Fruit fly (Drosophila melanogaster) whole organism, embryonic: ENCODE data around the gene CG34348.

Source experiments
- Asciz ChIP-seq: fragments of 200-800 bp; sonication (Bioruptor generic); optimal IDR thresholded peaks from 2 replicates; lab custom pipeline; 2017; ENCODE audit warnings: missing biosample characterization, mild to moderate bottlenecking, missing genetic modification characterization, missing genetic modification reagents
- CG10209 ChIP-seq: fragments of 200-800 bp; sonication (Bioruptor generic); optimal IDR thresholded peaks from 3 replicates; lab custom pipeline; 2017; ENCODE audit warnings: missing biosample characterization, mild to moderate bottlenecking, missing genetic modification characterization, missing genetic modification reagents
- CG10267 ChIP-seq: fragments of 200-800 bp; sonication (Bioruptor generic); optimal IDR thresholded peaks from 2 replicates; lab custom pipeline; 2018; ENCODE audit warnings: missing biosample characterization, mild to moderate bottlenecking, missing genetic modification characterization, moderate library complexity
- CG10321 ChIP-seq: fragments of 200-800 bp; sonication (Bioruptor generic); IDR thresholded peaks from 2 replicates; pipeline ENCODE4 v1.3.6; 2022; ENCODE audit warnings: missing biosample characterization, missing genetic modification characterization
- CG12236 ChIP-seq: fragments of 200-800 bp; sonication (Bioruptor generic); optimal IDR thresholded peaks from 2 replicates; lab custom pipeline; 2016; ENCODE audit warnings: missing biosample characterization, missing genetic modification characterization
- CG13287 ChIP-seq: fragments of 200-800 bp; sonication (Bioruptor generic); IDR thresholded peaks from 2 replicates; pipeline ENCODE4 v1.3.6; 2022; ENCODE audit warnings: missing biosample characterization, missing genetic modification characterization; ENCODE audit not compliant: partially characterized antibody
- CG14710 ChIP-seq: fragments of 200-800 bp; sonication (Bioruptor generic); optimal IDR thresholded peaks from 3 replicates; lab custom pipeline; 2019; ENCODE audit warnings: missing biosample characterization, mild to moderate bottlenecking, missing genetic modification characterization, moderate library complexity
- CG14860 ChIP-seq: fragments of 200-800 bp; sonication (Bioruptor generic); IDR thresholded peaks from 3 replicates; pipeline ENCODE4 v1.3.6; 2022; ENCODE audit warnings: missing biosample characterization, missing genetic modification characterization; ENCODE audit not compliant: partially characterized antibody
- CG2116 ChIP-seq: fragments of 200-800 bp; sonication (Bioruptor generic); optimal IDR thresholded peaks from 3 replicates; lab custom pipeline; 2018; ENCODE audit warnings: missing biosample characterization, mild to moderate bottlenecking, missing genetic modification characterization
- CG2712 ChIP-seq: fragments of 200-800 bp; optimal IDR thresholded peaks from 3 replicates; lab custom pipeline; 2019; ENCODE audit warnings: missing biosample characterization, mild to moderate bottlenecking, missing genetic modification characterization, moderate library complexity
- CG30020 ChIP-seq: fragments of 200-800 bp; optimal IDR thresholded peaks from 2 replicates; lab custom pipeline; 2019; ENCODE audit warnings: missing biosample characterization, mild to moderate bottlenecking, missing genetic modification characterization, moderate library complexity
- CG31388 ChIP-seq: fragments of 200-800 bp; sonication (Bioruptor generic); optimal IDR thresholded peaks from 2 replicates; lab custom pipeline; 2016; ENCODE audit warnings: missing biosample characterization, missing genetic modification characterization
- CG9797 ChIP-seq: fragments of 200-800 bp; sonication (Bioruptor generic); optimal IDR thresholded peaks from 3 replicates; lab custom pipeline; 2018; ENCODE audit warnings: missing biosample characterization, mild to moderate bottlenecking, missing genetic modification characterization
- D ChIP-seq, 2 experiments: fragments of 200-800 bp in 1 of 2; fragments of >200 bp in 1 of 2; sonication (Bioruptor generic) in 1 of 2; optimal IDR thresholded peaks; 2 replicates in 1 of 2; 3 replicates in 1 of 2; lab custom pipeline; 2017; ENCODE audit warnings: mild to moderate bottlenecking in 1 of 2, missing biosample characterization in 1 of 2, missing genetic modification characterization in 1 of 2, missing genetic modification reagents in 1 of 2
- Dll ChIP-seq: fragments of 200-800 bp; sonication (Bioruptor generic); IDR thresholded peaks from 4 replicates; pipeline ENCODE4 v1.3.6; 2022; ENCODE audit warnings: missing biosample characterization, missing genetic modification characterization; ENCODE audit not compliant: partially characterized antibody
- Doc2 ChIP-seq: fragments of 200-800 bp; sonication (Bioruptor generic); IDR thresholded peaks from 2 replicates; pipeline ENCODE4 v1.3.6; 2022; ENCODE audit warnings: missing biosample characterization, missing genetic modification characterization
- Doc3 ChIP-seq: fragments of 200-800 bp; sonication (Bioruptor generic); IDR thresholded peaks from 3 replicates; pipeline ENCODE4 v1.3.6; 2022; ENCODE audit warnings: missing biosample characterization, missing genetic modification characterization; ENCODE audit not compliant: partially characterized antibody
- Dref ChIP-seq: fragments of 200-800 bp; sonication (Bioruptor generic); IDR thresholded peaks from 2 replicates; pipeline ENCODE4 v1.3.6; 2022; ENCODE audit warnings: missing biosample characterization, missing genetic modification characterization
- Drgx ChIP-seq: fragments of 200-800 bp; sonication (Bioruptor generic); IDR thresholded peaks from 2 replicates; pipeline ENCODE4 v1.3.6; 2022; ENCODE audit warnings: missing biosample characterization, missing genetic modification characterization
- E2f2 ChIP-seq: fragments of 200-800 bp; sonication (Bioruptor generic); IDR thresholded peaks from 2 replicates; pipeline ENCODE4 v1.3.6; 2022; ENCODE audit warnings: missing biosample characterization, missing genetic modification characterization
- Ets97D ChIP-seq: fragments of 200-800 bp; sonication (Bioruptor generic); optimal IDR thresholded peaks from 3 replicates; lab custom pipeline; 2016; ENCODE audit warnings: missing biosample characterization, missing genetic modification characterization
- HmgZ ChIP-seq: fragments of 200-800 bp; sonication (Bioruptor generic); optimal IDR thresholded peaks from 2 replicates; lab custom pipeline; 2018; ENCODE audit warnings: missing biosample characterization, mild to moderate bottlenecking, missing genetic modification characterization
- Kr ChIP-seq: fragments of 200-800 bp; sonication (Bioruptor generic); optimal IDR thresholded peaks from 2 replicates; lab custom pipeline; 2017; ENCODE audit warnings: missing biosample characterization, mild to moderate bottlenecking, missing genetic modification characterization
- MBD-R2 ChIP-seq: fragments of 200-800 bp; sonication (Bioruptor generic); IDR thresholded peaks from 2 replicates; pipeline ENCODE4 v1.3.6; 2022; ENCODE audit warnings: missing biosample characterization, missing genetic modification characterization
- Mrtf ChIP-seq: fragments of 200-800 bp; sonication (Bioruptor generic); IDR thresholded peaks from 3 replicates; pipeline ENCODE4 v1.3.6; 2022; ENCODE audit warnings: missing biosample characterization, missing genetic modification characterization
- Pdp1 ChIP-seq, 2 experiments: fragments of 200-800 bp; sonication (Bioruptor generic); optimal IDR thresholded peaks; 3 replicates each; lab custom pipeline; 2016; ENCODE audit warnings: missing biosample characterization in 2 of 2, missing genetic modification characterization in 2 of 2, mild to moderate bottlenecking in 1 of 2, moderate library complexity in 1 of 2
- Poxn ChIP-seq: fragments of 200-800 bp; sonication (Bioruptor generic); IDR thresholded peaks from 2 replicates; pipeline ENCODE4 v1.3.6; 2022; ENCODE audit warnings: missing biosample characterization, missing genetic modification characterization
- Sin3A ChIP-seq: fragments of >200 bp; optimal IDR thresholded peaks from 2 replicates; lab custom pipeline; 2018
- ac ChIP-seq: fragments of 200-800 bp; sonication (Bioruptor generic); optimal IDR thresholded peaks from 3 replicates; lab custom pipeline; 2017; ENCODE audit warnings: missing biosample characterization, mild to moderate bottlenecking, missing genetic modification characterization
- ato ChIP-seq: fragments of 200-800 bp; sonication (Bioruptor generic); IDR thresholded peaks from 2 replicates; pipeline ENCODE4 v1.3.6; 2022; ENCODE audit warnings: missing biosample characterization, missing genetic modification characterization; ENCODE audit not compliant: partially characterized antibody
- bigmax ChIP-seq: fragments of 200-800 bp; sonication (Bioruptor generic); optimal IDR thresholded peaks from 2 replicates; lab custom pipeline; 2018; ENCODE audit warnings: missing biosample characterization, mild to moderate bottlenecking, missing genetic modification characterization
- br ChIP-seq: fragments of >200 bp; optimal IDR thresholded peaks from 2 replicates; lab custom pipeline; 2017
- bsh ChIP-seq, 2 experiments: fragments of 200-800 bp; sonication (Bioruptor generic); optimal IDR thresholded peaks; 2 replicates each; lab custom pipeline; 2017 to 2018; ENCODE audit warnings: mild to moderate bottlenecking in 2 of 2, missing biosample characterization in 2 of 2, missing genetic modification characterization in 2 of 2, moderate library complexity in 1 of 2
- chinmo ChIP-seq: fragments of 200-800 bp; sonication (Bioruptor generic); IDR thresholded peaks from 4 replicates; pipeline ENCODE4 v1.3.6; 2022; ENCODE audit warnings: missing biosample characterization, missing genetic modification characterization; ENCODE audit not compliant: partially characterized antibody
- dan ChIP-seq: fragments of 200-800 bp; sonication (Bioruptor generic); IDR thresholded peaks from 2 replicates; pipeline ENCODE4 v1.3.6; 2022; ENCODE audit warnings: missing biosample characterization, missing genetic modification characterization
- dati ChIP-seq: fragments of 200-800 bp; sonication (Bioruptor generic); IDR thresholded peaks from 2 replicates; pipeline ENCODE4 v1.3.6; 2022; ENCODE audit warnings: missing biosample characterization, missing genetic modification characterization
- en ChIP-seq: fragments of 200-800 bp; sonication (Bioruptor generic); optimal IDR thresholded peaks from 2 replicates; lab custom pipeline; 2016; ENCODE audit warnings: missing biosample characterization, missing genetic modification characterization
- fd64A ChIP-seq: fragments of 200-800 bp; sonication (Bioruptor generic); optimal IDR thresholded peaks from 3 replicates; lab custom pipeline; 2018; ENCODE audit warnings: missing biosample characterization, mild to moderate bottlenecking, missing genetic modification characterization
- fd96Cb ChIP-seq: fragments of 200-800 bp; sonication (Bioruptor generic); optimal IDR thresholded peaks from 2 replicates; lab custom pipeline; 2018; ENCODE audit warnings: missing biosample characterization, mild to moderate bottlenecking, missing genetic modification characterization, moderate library complexity
- gsb-n ChIP-seq: fragments of 200-800 bp; sonication (Bioruptor generic); optimal IDR thresholded peaks from 3 replicates; lab custom pipeline; 2018; ENCODE audit warnings: missing biosample characterization, mild to moderate bottlenecking, missing genetic modification characterization
- hbn ChIP-seq: fragments of 200-800 bp; sonication (Bioruptor generic); IDR thresholded peaks from 2 replicates; pipeline ENCODE4 v1.3.6; 2022; ENCODE audit warnings: missing biosample characterization, missing genetic modification characterization; ENCODE audit not compliant: partially characterized antibody
- hth ChIP-seq: fragments of >200 bp; optimal IDR thresholded peaks from 2 replicates; lab custom pipeline; 2017; ENCODE audit warnings: inconsistent platforms
- ken ChIP-seq: fragments of 200-800 bp; sonication (Bioruptor generic); IDR thresholded peaks from 3 replicates; pipeline ENCODE4 v1.3.6; 2022; ENCODE audit warnings: missing biosample characterization, missing genetic modification characterization
- otp ChIP-seq: fragments of 200-800 bp; sonication (Bioruptor generic); IDR thresholded peaks from 3 replicates; pipeline ENCODE4, ENCODE4 v1.3.6; 2022; ENCODE audit warnings: missing biosample characterization, missing genetic modification characterization
- rib ChIP-seq: fragments of 200-800 bp; sonication (Bioruptor generic); IDR thresholded peaks from 2 replicates; pipeline ENCODE4 v1.3.6; 2022; ENCODE audit warnings: missing biosample characterization, missing genetic modification characterization
- row ChIP-seq: fragments of 200-800 bp; sonication (Bioruptor generic); IDR thresholded peaks from 3 replicates; pipeline ENCODE4 v1.3.6; 2022; ENCODE audit warnings: missing biosample characterization, missing genetic modification characterization
- slp2 ChIP-seq: fragments of 200-800 bp; sonication (Bioruptor generic); optimal IDR thresholded peaks from 2 replicates; lab custom pipeline; 2016; ENCODE audit warnings: missing biosample characterization, missing genetic modification characterization
- sna ChIP-seq: fragments of 200-800 bp; sonication (Bioruptor generic); IDR thresholded peaks from 2 replicates; pipeline ENCODE4 v1.3.6; 2022; ENCODE audit warnings: missing biosample characterization, missing genetic modification characterization; ENCODE audit not compliant: partially characterized antibody
- stwl ChIP-seq: fragments of 200-800 bp; sonication (Bioruptor generic); optimal IDR thresholded peaks from 3 replicates; lab custom pipeline; 2018; ENCODE audit warnings: missing biosample characterization, mild to moderate bottlenecking, missing genetic modification characterization, moderate library complexity
- zen ChIP-seq: fragments of 200-800 bp; sonication (Bioruptor generic); optimal IDR thresholded peaks from 3 replicates; lab custom pipeline; 2018; ENCODE audit warnings: missing biosample characterization, mild to moderate bottlenecking, missing genetic modification characterization, moderate library complexity

Gene CG34348

dm6 chrX:11369374-11369773 lies 29.7 kb downstream of the CG34348 start, which contains the start of gene dlg1 (continued):
- TF ChIP-seq chinmo (GFP tag; lab: Robert Waterston, UW) (0 out of 4 replicates have a peak, but pooled peaks have one; percentile 49), ac (GFP tag; lab: Kevin White, UChicago) (no peak), CG9797 (GFP tag; lab: Kevin White, UChicago) (peak; percentile 55), slp2 (no peak), rib (no peak), Poxn (GFP tag; lab: Robert Waterston, UW) (no peak), E2f2 (peak; percentile 83), hth (lab: Kevin White, UChicago) (no peak), Doc2 (GFP tag; lab: Robert Waterston, UW) (no peak), CG30020 (tag; lab: Kevin White, UChicago) (peak; percentile 13), HmgZ (tag; lab: Kevin White, UChicago) (peak; percentile 14), Dref (peak; percentile 56), sna (peak; percentile 56), gsb-n (tag; lab: Kevin White, UChicago) (no peak), en (GFP tag; lab: Kevin White, UChicago) (no peak), otp (GFP tag; lab: Robert Waterston, UW) (no peak), CG2116 (GFP tag; lab: Kevin White, UChicago) (peak; percentile 31), MBD-R2 (GFP tag; lab: Robert Waterston, UW) (peak; percentile 56), CG31388 (GFP tag; lab: Kevin White, UChicago) (no peak), Kr (GFP tag; lab: Kevin White, UChicago) (no peak), CG14860 (GFP tag; lab: Robert Waterston, UW) (peak; percentile 65; the same call in 1 of the 3 replicates), CG14710 (tag; lab: Kevin White, UChicago) (peak; percentile 43), Ets97D (GFP tag; lab: Kevin White, UChicago) (peak; percentile 11), CG10321 (no peak), CG2712 (tag; lab: Kevin White, UChicago) (peak; percentile 10), fd64A (GFP tag; lab: Kevin White, UChicago) (no peak), ken (no peak), D (optimal IDR thresholded peaks at IDR 0.05; lab: Kevin White, UChicago) (no peak), D (GFP tag; optimal IDR thresholded peaks at IDR 0.05; lab: Kevin White, UChicago) (no peak), Sin3A (peak; percentile 8), zen (tag; lab: Kevin White, UChicago) (peak; percentile 11), CG10267 (tag; lab: Kevin White, UChicago) (peak; percentile 8), bsh (GFP tag; optimal IDR thresholded peaks at IDR 0.05; lab: Kevin White, UChicago) (no peak), Mrtf (GFP tag; lab: Robert Waterston, UW) (no peak), Dll (GFP tag; lab: Robert Waterston, UW) (peak; percentile 82), dan (GFP tag; lab: Robert Waterston, UW) (no peak), stwl (tag; lab: Kevin White, UChicago) (peak; percentile 63), fd96Cb (tag; lab: Kevin White, UChicago) (no peak), br (lab: Kevin White, UChicago) (no peak), bigmax (GFP tag; lab: Kevin White, UChicago) (peak; percentile 53), CG12236 (GFP tag; lab: Kevin White, UChicago) (no peak), row (peak; percentile 33; the same call in 1 of the 3 replicates), Drgx (GFP tag; lab: Robert Waterston, UW) (no peak), dati (GFP tag; lab: Robert Waterston, UW) (no peak), ato (peak; percentile 34; the same call in 1 of the 2 replicates), hbn (GFP tag; lab: Robert Waterston, UW) (peak; percentile 58), CG10209 (no peak), Doc3 (GFP tag; lab: Robert Waterston, UW) (peak; percentile 49; the same call in 2 of the 3 replicates), Pdp1 (GFP tag; optimal IDR thresholded peaks at IDR 0.05; lab: Kevin White, UChicago) (peak in 1 of 2 experiments; percentile 52), CG13287 (GFP tag; lab: Robert Waterston, UW) (peak; percentile 78), Asciz (no peak)
